Fruit fly (Drosophila melanogaster): Measurements from ENCODE around the gene CG1523.

The CG1523 gene

DNA sequence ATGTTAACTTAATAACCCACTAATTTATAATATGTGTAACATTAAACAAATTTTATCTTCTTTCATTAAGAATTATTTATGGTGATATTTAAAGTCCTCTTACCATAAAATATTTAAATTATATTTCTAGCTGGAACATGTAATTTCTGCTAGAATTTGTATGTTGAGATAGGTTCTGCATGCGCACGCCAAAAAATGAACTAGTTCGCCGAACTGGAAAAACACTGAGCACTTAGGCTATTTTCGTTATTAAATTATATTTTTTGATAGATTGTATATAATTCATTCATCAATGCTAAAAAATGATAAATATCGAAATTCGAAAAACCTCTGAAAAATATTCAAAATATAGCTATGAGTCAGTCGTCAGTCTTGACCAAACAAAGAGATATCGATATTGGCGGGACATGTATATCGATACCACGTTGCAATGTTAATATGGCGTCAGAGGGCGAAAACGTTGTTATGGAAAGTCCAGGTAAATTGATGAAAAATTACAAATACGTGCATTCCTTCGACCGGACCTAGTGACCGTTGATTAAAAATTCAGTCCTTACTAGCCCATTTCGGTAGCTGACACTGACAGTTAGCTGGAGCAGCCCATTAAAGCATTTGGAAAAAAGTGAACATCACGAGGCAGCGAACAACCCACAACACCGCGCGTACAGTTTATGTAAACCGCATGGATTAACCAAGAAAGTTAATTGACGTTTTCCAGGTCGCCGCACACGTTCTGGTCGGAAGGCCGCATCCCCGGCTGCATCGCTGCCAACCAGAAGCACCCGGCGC is 7.6 kb downstream of the CG1523 start, which contains the start of gene Prp39 (continued):
- TF ChIP-seq CG17568 (GFP tag; optimal IDR thresholded peaks at IDR 0.05) (no peak), en (GFP tag; optimal IDR thresholded peaks at IDR 0.05) (no peak), esg (GFP tag; conservative IDR thresholded peaks at IDR 0.05) (0 out of 2 replicates have a peak, but pooled peaks have one; percentile 20), mirr (GFP tag; optimal IDR thresholded peaks at IDR 0.05) (no peak), CG11247 (GFP tag; IDR thresholded peaks at IDR 0.05) (0 out of 2 replicates have a peak, but pooled peaks have one; percentile 15), Asciz (GFP tag; optimal IDR thresholded peaks at IDR 0.05) (no peak), seq (GFP tag; IDR thresholded peaks at IDR 0.05) (no peak), Ada2b (GFP tag; IDR thresholded peaks at IDR 0.05) (peak; percentile 29; the same call in 1 of the 2 replicates), D (optimal IDR thresholded peaks at IDR 0.05) (no peak), D (GFP tag; optimal IDR thresholded peaks at IDR 0.05) (no peak), CG1233 (GFP tag; optimal IDR thresholded peaks at IDR 0.05) (no peak), CG14965 (GFP tag; optimal IDR thresholded peaks at IDR 0.05; ENCODE audit: borderline replicate concordance) (no peak), CG6254 (GFP tag; optimal IDR thresholded peaks at IDR 0.05) (no peak), CG3163 (GFP tag; optimal IDR thresholded peaks at IDR 0.05) (no peak), Hsf (GFP tag; optimal IDR thresholded peaks at IDR 0.05) (peak; percentile 25), fd64A (GFP tag; optimal IDR thresholded peaks at IDR 0.05) (no peak), usp (GFP tag; optimal IDR thresholded peaks at IDR 0.05) (no peak), wek (GFP tag; optimal IDR thresholded peaks at IDR 0.05) (no peak), CG17359 (tag; optimal IDR thresholded peaks at IDR 0.05) (no peak), CG18619 (GFP tag; optimal IDR thresholded peaks at IDR 0.05) (no peak), CG17328 (GFP tag; IDR thresholded peaks at IDR 0.05) (peak; percentile 38; the same call in 1 of the 2 replicates), br (optimal IDR thresholded peaks at IDR 0.05) (no peak), CG9876 (GFP tag; optimal IDR thresholded peaks at IDR 0.05) (no peak), Oli (tag; optimal IDR thresholded peaks at IDR 0.05) (no peak), CG4854 (GFP tag; optimal IDR thresholded peaks at IDR 0.05) (no peak), CG6683 (GFP tag; optimal IDR thresholded peaks at IDR 0.05) (no peak), MTF-1 (GFP tag; optimal IDR thresholded peaks at IDR 0.05; ENCODE audit: borderline replicate concordance) (no peak), CG6689 (GFP tag; IDR thresholded peaks at IDR 0.05) (peak; percentile 47; the same call in 1 of the 2 replicates), Sox102F (GFP tag; optimal IDR thresholded peaks at IDR 0.05) (no peak), lmd (GFP tag; IDR thresholded peaks at IDR 0.05) (no peak; the same call in 1 of the 2 replicates), CG9932 (GFP tag; IDR thresholded peaks at IDR 0.05) (peak; percentile 64), CG17802 (tag; optimal IDR thresholded peaks at IDR 0.05) (no peak), vvl (GFP tag; IDR thresholded peaks at IDR 0.05) (peak; percentile 77), org-1 (GFP tag; optimal IDR thresholded peaks at IDR 0.05) (no peak), Lpt (GFP tag; optimal IDR thresholded peaks at IDR 0.05) (no peak), B-H2 (GFP tag; optimal IDR thresholded peaks at IDR 0.05) (no peak), Adf1 (GFP tag; IDR thresholded peaks at IDR 0.05) (0 out of 2 replicates have a peak, but pooled peaks have one; percentile 15), wor (GFP tag; IDR thresholded peaks at IDR 0.05) (no peak), CG12769 (tag; optimal IDR thresholded peaks at IDR 0.05) (no peak), Xbp1 (GFP tag; optimal IDR thresholded peaks at IDR 0.05) (peak; percentile 41), CG30020 (tag; optimal IDR thresholded peaks at IDR 0.05) (peak; percentile 10), prd (optimal IDR thresholded peaks at IDR 0.05) (no peak), prd (GFP tag; IDR thresholded peaks at IDR 0.05) (peak; percentile 72; the same call in 2 of the 3 replicates), Mrtf (GFP tag; IDR thresholded peaks at IDR 0.05) (no peak), sug (tag; optimal IDR thresholded peaks at IDR 0.05) (no peak), phol (tag; optimal IDR thresholded peaks at IDR 0.05) (peak; percentile 99), NFAT (GFP tag; IDR thresholded peaks at IDR 0.05) (no peak; the same call in 1 of the 2 replicates), CG3726 (GFP tag; IDR thresholded peaks at IDR 0.05) (no peak), twi (tag; optimal IDR thresholded peaks at IDR 0.05) (no peak), Bteb2 (GFP tag; optimal IDR thresholded peaks at IDR 0.05) (no peak), Atf-2 (GFP tag; optimal IDR thresholded peaks at IDR 0.05) (no peak)
